3 worm cellular contexts compared by ENCODE assay signal in genomic region chrV:15515365-15515764, ce11.
TF ChIP-seq lines count a peak whose summit lies in the region.

No protein-coding gene starts in this region.

TF ChIP-seq in whole organism, L2 larva, 48 proteins besides CTCF, POLR2A, EP300 and RAD21 (continued from another document):
- no peak for TF ChIP-seq R02D3.7 (tag; optimal IDR thresholded peaks at IDR 0.05; lab: Kevin White, UChicago)
- no peak for TF ChIP-seq snpc-4 (tag; optimal IDR thresholded peaks at IDR 0.05; lab: Kevin White, UChicago)
- no peak for TF ChIP-seq ceh-16 (tag; optimal IDR thresholded peaks at IDR 0.05; lab: Kevin White, UChicago)
- TF ChIP-seq nhr-129 (tag; optimal IDR thresholded peaks at IDR 0.05; lab: Kevin White, UChicago) = peak; percentile 35
- no peak for TF ChIP-seq egl-27 (tag; optimal IDR thresholded peaks at IDR 0.05; lab: Kevin White, UChicago)
- TF ChIP-seq sem-4 (tag; optimal IDR thresholded peaks at IDR 0.05; lab: Kevin White, UChicago) = no peak
TF ChIP-seq in whole organism, L2 larva: peak in this region for 3.

TF ChIP-seq in whole organism, L4 larva, 104 proteins besides CTCF, POLR2A, EP300 and RAD21 (continued from another document):
- TF ChIP-seq T26A8.4 (GFP tag; IDR thresholded peaks at IDR 0.05; lab: Robert Waterston, UW) (peak; percentile 36; the same call in 1 of the 2 replicates), lin-15B (tag; optimal IDR thresholded peaks at IDR 0.05; lab: Kevin White, UChicago) (no peak), madf-5 (GFP tag; IDR thresholded peaks at IDR 0.05; lab: Robert Waterston, UW) (0 out of 4 replicates have a peak, but pooled peaks of 1 of the 2 experiments have one; percentile 54), Y105C5A.15 (GFP tag; IDR thresholded peaks at IDR 0.05; lab: Robert Waterston, UW) (0 out of 2 replicates have a peak, but pooled peaks have one; percentile 19), D1046.2 (GFP tag; IDR thresholded peaks at IDR 0.05; lab: Robert Waterston, UW) (peak; percentile 88), set-16 (GFP tag; IDR thresholded peaks at IDR 0.05; lab: Robert Waterston, UW) (0 out of 2 replicates have a peak, but pooled peaks have one; percentile 14), Y5F2A.4 (GFP tag; optimal IDR thresholded peaks at IDR 0.05; lab: Kevin White, UChicago) (no peak), pqm-1 (tag; optimal IDR thresholded peaks at IDR 0.05; lab: Kevin White, UChicago) (no peak), unc-62 (GFP tag; optimal IDR thresholded peaks at IDR 0.05 in 1 of 2; lab: Kevin White, UChicago) (peak in 1 of 2 experiments; percentile 31), unc-62 (tag; optimal IDR thresholded peaks at IDR 0.05; lab: Kevin White, UChicago) (no peak), zag-1 (tag; optimal IDR thresholded peaks at IDR 0.05; lab: Kevin White, UChicago) (no peak), dmd-6 (GFP tag; IDR thresholded peaks at IDR 0.05; lab: Robert Waterston, UW) (peak; percentile 48), mep-1 (tag; optimal IDR thresholded peaks at IDR 0.05; lab: Kevin White, UChicago) (no peak), daf-16 (GFP tag; optimal IDR thresholded peaks at IDR 0.05; lab: Kevin White, UChicago) (no peak), daf-16 (tag; optimal IDR thresholded peaks at IDR 0.05; lab: Kevin White, UChicago) (no peak), snpc-1.2 (GFP tag; IDR thresholded peaks at IDR 0.05; lab: Robert Waterston, UW) (no peak), hlh-11 (tag; optimal IDR thresholded peaks at IDR 0.05; lab: Kevin White, UChicago) (peak; percentile 7), saeg-2 (GFP tag; IDR thresholded peaks at IDR 0.05; lab: Robert Waterston, UW) (no peak), hmg-1.1 (GFP tag; IDR thresholded peaks at IDR 0.05; lab: Robert Waterston, UW) (peak; percentile 57; the same call in 1 of the 2 replicates), cey-2 (tag; optimal IDR thresholded peaks at IDR 0.05; lab: Kevin White, UChicago; ENCODE audit: borderline replicate concordance, insufficient read depth) (no peak), egl-43 (GFP tag; IDR thresholded peaks at IDR 0.05; lab: Robert Waterston, UW) (peak; percentile 77), dve-1 (tag; optimal IDR thresholded peaks at IDR 0.05; lab: Kevin White, UChicago; ENCODE audit: insufficient read depth) (peak; percentile 34)

TF ChIP-seq in whole organism, young adult, 124 proteins besides CTCF, POLR2A, EP300 and RAD21 (continued from another document):
- TF ChIP-seq madf-6 (GFP tag; IDR thresholded peaks at IDR 0.05; lab: Robert Waterston, UW) (peak; percentile 23; the same call in 1 of the 2 replicates), ztf-18 (tag; optimal IDR thresholded peaks at IDR 0.05; lab: Kevin White, UChicago) (peak; percentile 5), F33H1.4 (GFP tag; IDR thresholded peaks at IDR 0.05; lab: Robert Waterston, UW) (peak; percentile 54; the same call in 1 of the 2 replicates), athp-1 (tag; optimal IDR thresholded peaks at IDR 0.05; lab: Kevin White, UChicago) (no peak), lag-1 (GFP tag; IDR thresholded peaks at IDR 0.05; lab: Robert Waterston, UW) (no peak), nhr-179 (tag; optimal IDR thresholded peaks at IDR 0.05; lab: Kevin White, UChicago) (no peak), him-1 (tag; optimal IDR thresholded peaks at IDR 0.05; lab: Kevin White, UChicago) (peak; percentile 65), F52B5.7 (tag; optimal IDR thresholded peaks at IDR 0.05; lab: Kevin White, UChicago) (peak; percentile 16), F49E8.2 (tag; optimal IDR thresholded peaks at IDR 0.05; lab: Kevin White, UChicago; ENCODE audit: insufficient read depth) (peak; percentile 22), ama-1 (optimal IDR thresholded peaks at IDR 0.05; lab: Kevin White, UChicago) (no peak), ama-1 (GFP tag; optimal IDR thresholded peaks at IDR 0.05; lab: Kevin White, UChicago) (no peak), lin-35 (GFP tag; optimal IDR thresholded peaks at IDR 0.05; lab: Kevin White, UChicago) (no peak), egrh-3 (GFP tag; IDR thresholded peaks at IDR 0.05; lab: Robert Waterston, UW) (no peak), F39B2.1 (GFP tag; IDR thresholded peaks at IDR 0.05; lab: Robert Waterston, UW) (no peak), let-607 (tag; optimal IDR thresholded peaks at IDR 0.05; lab: Kevin White, UChicago) (no peak), hlh-26 (GFP tag; conservative IDR thresholded peaks at IDR 0.05; lab: Robert Waterston, UW) (no peak), mxl-1 (tag; optimal IDR thresholded peaks at IDR 0.05; lab: Kevin White, UChicago) (no peak), snpc-3.4 (tag; optimal IDR thresholded peaks at IDR 0.05; lab: Kevin White, UChicago) (peak; percentile 6), F55B11.4 (tag; optimal IDR thresholded peaks at IDR 0.05; lab: Kevin White, UChicago; ENCODE audit: borderline replicate concordance, insufficient read depth) (no peak), lin-26 (GFP tag; IDR thresholded peaks at IDR 0.05; lab: Robert Waterston, UW) (peak; percentile 75; the same call in 1 of the 2 replicates), mcd-1 (GFP tag; IDR thresholded peaks at IDR 0.05; lab: Robert Waterston, UW) (0 out of 2 replicates have a peak, but pooled peaks have one; percentile 8)
TF ChIP-seq in whole organism, young adult: peak in this region for 28.
